Worm (Caenorhabditis elegans) whole organism, L2 larva: ENCODE data around the gene cyy-1.

ENCODE experiments used
- F13H6.1 ChIP-seq: sonication (generic microtip); optimal IDR thresholded peaks from 2 replicates; lab custom pipeline; 2016; ENCODE audit warnings: missing genetic modification characterization, missing compliant biosample characterization
- R02D3.7 ChIP-seq: fragments of 150-350 bp; optimal IDR thresholded peaks from 2 replicates; lab custom pipeline; 2014; ENCODE audit warnings: missing biosample characterization, missing genetic modification characterization
- Y55F3AM.14 ChIP-seq: fragments of 200-800 bp; sonication (Bioruptor generic); optimal IDR thresholded peaks from 2 replicates; lab custom pipeline; 2018; ENCODE audit warnings: mild to moderate bottlenecking, missing genetic modification characterization, missing compliant biosample characterization
- ZK546.5 ChIP-seq: sonication (generic microtip); optimal IDR thresholded peaks from 2 replicates; lab custom pipeline; 2017; ENCODE audit warnings: missing biosample characterization, missing genetic modification characterization
- aly-2 ChIP-seq: fragments of 150-350 bp; optimal IDR thresholded peaks from 2 replicates; lab custom pipeline; 2014; ENCODE audit warnings: missing biosample characterization, missing genetic modification characterization
- ama-1 ChIP-seq: fragments of 150-350 bp; optimal IDR thresholded peaks from 2 replicates; lab custom pipeline; 2018; ENCODE audit warnings: inconsistent platforms
- blmp-1 ChIP-seq: sonication (generic microtip); optimal IDR thresholded peaks from 2 replicates; lab custom pipeline; 2017; ENCODE audit warnings: missing genetic modification characterization, mild to moderate bottlenecking, missing compliant biosample characterization, antibody characterized with exemption, moderate library complexity; ENCODE audit not compliant: insufficient read depth
- ceh-82 ChIP-seq: fragments of 150-350 bp; optimal IDR thresholded peaks from 2 replicates; lab custom pipeline; 2014; ENCODE audit warnings: missing biosample characterization, missing genetic modification characterization
- crh-2 ChIP-seq: sonication (generic microtip); optimal IDR thresholded peaks from 2 replicates; lab custom pipeline; 2017; ENCODE audit warnings: missing biosample characterization, missing genetic modification characterization
- dmd-4 ChIP-seq: sonication (generic microtip); optimal IDR thresholded peaks from 2 replicates; lab custom pipeline; 2017; ENCODE audit warnings: missing biosample characterization, missing genetic modification characterization
- egl-27 ChIP-seq: sonication (generic microtip); optimal IDR thresholded peaks from 3 replicates; lab custom pipeline; 2017; ENCODE audit warnings: missing biosample characterization, missing genetic modification reagents, missing genetic modification characterization
- elt-1 ChIP-seq: fragments of 150-350 bp; optimal IDR thresholded peaks from 2 replicates; lab custom pipeline; 2014; ENCODE audit warnings: missing biosample characterization, missing genetic modification characterization
- fos-1 ChIP-seq: fragments of 150-350 bp; optimal IDR thresholded peaks from 2 replicates; lab custom pipeline; 2014; ENCODE audit warnings: missing biosample characterization, missing genetic modification characterization
- gmeb-1 ChIP-seq: fragments of 150-350 bp; optimal IDR thresholded peaks from 2 replicates; lab custom pipeline; 2014; ENCODE audit warnings: missing biosample characterization, missing genetic modification characterization
- lin-11 ChIP-seq: fragments of 150-350 bp; sonication (generic microtip); optimal IDR thresholded peaks from 2 replicates; lab custom pipeline; 2014; ENCODE audit warnings: missing biosample characterization, missing genetic modification characterization, inconsistent platforms, mixed read lengths
- lin-39 ChIP-seq: fragments of 150-350 bp; optimal IDR thresholded peaks from 2 replicates; lab custom pipeline; 2014; ENCODE audit warnings: missing biosample characterization, missing genetic modification reagents, missing genetic modification characterization
- lsy-2 ChIP-seq, 2 experiments: fragments of 150-350 bp in 1 of 2; sonication (generic microtip) in 1 of 2; optimal IDR thresholded peaks; 2 replicates each; lab custom pipeline; 2014 to 2017; ENCODE audit warnings: missing biosample characterization in 2 of 2, missing genetic modification characterization in 2 of 2
- mab-5 ChIP-seq: fragments of 150-350 bp; optimal IDR thresholded peaks from 2 replicates; lab custom pipeline; 2014; ENCODE audit warnings: missing biosample characterization, missing genetic modification characterization
- mbf-1 ChIP-seq: sonication (generic microtip); optimal IDR thresholded peaks from 2 replicates; lab custom pipeline; 2017; ENCODE audit warnings: missing biosample characterization, missing genetic modification characterization
- mdl-1 ChIP-seq, 2 experiments: fragments of 150-350 bp in 1 of 2; sonication (generic microtip) in 1 of 2; optimal IDR thresholded peaks; 2 replicates each; lab custom pipeline; 2017; ENCODE audit warnings: missing biosample characterization in 2 of 2, missing genetic modification characterization in 2 of 2
- nhr-10 ChIP-seq: sonication (generic microtip); optimal IDR thresholded peaks from 2 replicates; lab custom pipeline; 2017; ENCODE audit warnings: missing biosample characterization, missing genetic modification characterization
- nhr-11 ChIP-seq: fragments of 150-350 bp; optimal IDR thresholded peaks from 2 replicates; lab custom pipeline; 2014; ENCODE audit warnings: missing biosample characterization, missing genetic modification characterization
- nhr-12 ChIP-seq: fragments of 150-350 bp; optimal IDR thresholded peaks from 2 replicates; lab custom pipeline; 2014; ENCODE audit warnings: missing biosample characterization, missing genetic modification characterization
- nhr-129 ChIP-seq: fragments of 150-350 bp; optimal IDR thresholded peaks from 2 replicates; lab custom pipeline; 2014; ENCODE audit warnings: missing biosample characterization, missing genetic modification characterization
- nhr-77 ChIP-seq: fragments of 150-350 bp; optimal IDR thresholded peaks from 2 replicates; lab custom pipeline; 2014; ENCODE audit warnings: missing biosample characterization, missing genetic modification characterization
- skn-1 ChIP-seq: sonication (generic microtip); optimal IDR thresholded peaks from 2 replicates; lab custom pipeline; 2017; ENCODE audit warnings: missing biosample characterization, missing genetic modification characterization
- sma-3 ChIP-seq: sonication (generic microtip); optimal IDR thresholded peaks from 2 replicates; lab custom pipeline; 2016; ENCODE audit warnings: missing genetic modification reagents, missing genetic modification characterization, missing compliant biosample characterization
- sma-9 ChIP-seq, 2 experiments: fragments of 150-350 bp in 1 of 2; sonication (generic microtip) in 1 of 2; optimal IDR thresholded peaks; 2 replicates each; lab custom pipeline; 2014 to 2016; ENCODE audit warnings: missing genetic modification characterization in 2 of 2, mild to moderate bottlenecking in 1 of 2, missing biosample characterization in 1 of 2, missing compliant biosample characterization in 1 of 2, missing genetic modification reagents in 1 of 2, moderate library complexity in 1 of 2
- unc-39 ChIP-seq: fragments of 150-350 bp; optimal IDR thresholded peaks from 2 replicates; lab custom pipeline; 2014; ENCODE audit warnings: missing biosample characterization, missing genetic modification characterization
- unc-55 ChIP-seq: fragments of 150-350 bp; sonication (generic microtip); optimal IDR thresholded peaks from 3 replicates; lab custom pipeline; 2014; ENCODE audit warnings: missing biosample characterization, missing genetic modification reagents, missing genetic modification characterization
- ztf-1 ChIP-seq: fragments of 200-800 bp; sonication (Bioruptor generic); conservative IDR thresholded peaks from 2 replicates; pipeline ENCODE4 v1.3.6; 2022; ENCODE audit warnings: missing genetic modification characterization, missing compliant biosample characterization
- ztf-11 ChIP-seq: sonication (generic microtip); optimal IDR thresholded peaks from 2 replicates; lab custom pipeline; 2017; ENCODE audit warnings: missing biosample characterization, missing genetic modification characterization
- ztf-4 ChIP-seq: fragments of 150-350 bp; optimal IDR thresholded peaks from 2 replicates; lab custom pipeline; 2014; ENCODE audit warnings: missing biosample characterization, missing genetic modification characterization

cyy-1 gene

ce11 chrIII:8370846-8371257 lies 34.8 kb upstream of the cyy-1 start (continued):
- TF ChIP-seq ztf-11 (tag; lab: Kevin White, UChicago) = no peak
- TF ChIP-seq lsy-2 (tag; optimal IDR thresholded peaks at IDR 0.05; lab: Kevin White, UChicago) = peak in 1 of 2 experiments; percentile 63
- TF ChIP-seq nhr-12 = no peak
- TF ChIP-seq blmp-1 (tag; lab: Kevin White, UChicago) = peak; percentile 52
- no peak for TF ChIP-seq skn-1 (tag; lab: Kevin White, UChicago)
- TF ChIP-seq mdl-1 (tag; optimal IDR thresholded peaks at IDR 0.05; lab: Kevin White, UChicago) = peak in 1 of 2 experiments; percentile 17
- no peak for TF ChIP-seq sma-9 (GFP tag; optimal IDR thresholded peaks at IDR 0.05; lab: Kevin White, UChicago)
- TF ChIP-seq sma-9 (tag; optimal IDR thresholded peaks at IDR 0.05; lab: Kevin White, UChicago) = no peak
- peak; percentile 2 for TF ChIP-seq sma-3 (GFP tag; lab: Kevin White, UChicago)
- TF ChIP-seq elt-1 (tag; lab: Kevin White, UChicago) = no peak

ce11 chrIII:8371595-8372305 lies 33.9 kb upstream of the cyy-1 start, which contains the start of gene lmbr-1:
Gene lmbr-1, plus strand, starts transcription at chrIII:8372255.
- no peak for TF ChIP-seq aly-2 (tag; lab: Kevin White, UChicago)

DNA sequence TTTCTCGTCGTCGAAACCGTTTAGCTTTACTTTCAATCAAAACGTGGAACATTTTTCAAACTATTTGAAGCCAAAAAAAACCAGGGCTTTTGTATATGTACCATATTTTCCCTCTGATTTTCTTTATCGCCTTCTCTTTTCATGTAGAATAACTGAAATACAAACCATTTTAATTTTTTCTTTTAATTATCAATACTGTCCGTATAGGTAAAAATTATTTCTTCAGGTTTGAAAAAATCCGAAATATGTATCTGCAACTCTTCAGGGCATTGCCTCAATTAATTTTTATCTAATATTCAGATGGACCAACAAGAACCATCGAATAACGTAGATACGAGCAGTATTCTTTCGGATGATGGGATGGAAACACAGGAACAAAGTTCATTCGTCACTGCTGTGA lies 30.7 kb upstream of the cyy-1 start, which contains the start of gene met-2:
Gene met-2 (plus strand): TSS at position 301 of the 400 bp plus-strand sequence.
- no peak for TF ChIP-seq nhr-77
- TF ChIP-seq lsy-2 (tag; optimal IDR thresholded peaks at IDR 0.05; lab: Kevin White, UChicago) = no peak
- no peak for TF ChIP-seq dmd-4
- no peak for TF ChIP-seq Y55F3AM.14 (GFP tag; lab: Kevin White, UChicago)
- no peak for TF ChIP-seq mab-5 (tag; lab: Kevin White, UChicago)
- TF ChIP-seq ZK546.5 (tag; lab: Kevin White, UChicago) = no peak
- TF ChIP-seq gmeb-1 (tag; lab: Kevin White, UChicago) = no peak
- TF ChIP-seq nhr-10 = no peak
- TF ChIP-seq unc-39 (tag; lab: Kevin White, UChicago) = no peak
- no peak for TF ChIP-seq egl-27 (tag; lab: Kevin White, UChicago)
- TF ChIP-seq nhr-129 = no peak
- TF ChIP-seq ztf-1 (GFP tag; lab: Robert Waterston, UW) = no peak
- TF ChIP-seq skn-1 (tag; lab: Kevin White, UChicago) = no peak

- no peak for TF ChIP-seq nhr-11 (tag; lab: Kevin White, UChicago)
- TF ChIP-seq sma-3 (GFP tag; lab: Kevin White, UChicago) = no peak
- TF ChIP-seq mbf-1 (tag; lab: Kevin White, UChicago) = no peak
- TF ChIP-seq Y55F3AM.14 (GFP tag; lab: Kevin White, UChicago) = no peak
- TF ChIP-seq ama-1 = no peak
- TF ChIP-seq nhr-77 = no peak
- TF ChIP-seq F13H6.1 (tag; lab: Kevin White, UChicago) = no peak
- no peak for TF ChIP-seq lin-39 (tag; lab: Kevin White, UChicago)
- TF ChIP-seq nhr-10 = no peak
- no peak for TF ChIP-seq R02D3.7 (tag; lab: Kevin White, UChicago)
- no peak for TF ChIP-seq dmd-4
- no peak for TF ChIP-seq lin-11
- TF ChIP-seq sma-9 (GFP tag; optimal IDR thresholded peaks at IDR 0.05; lab: Kevin White, UChicago) = no peak
- no peak for TF ChIP-seq sma-9 (tag; optimal IDR thresholded peaks at IDR 0.05; lab: Kevin White, UChicago)
Observed at ce11 chrIII:8380645-8381044, 25.0 kb upstream of the cyy-1 start, which contains the start of gene R05D3.12. Gene R05D3.12, plus strand, starts transcription at chrIII:8380945.

- no peak for TF ChIP-seq ztf-4 (tag; lab: Kevin White, UChicago)
- no peak for TF ChIP-seq crh-2
- TF ChIP-seq ZK546.5 (tag; lab: Kevin White, UChicago) = no peak
- no peak for TF ChIP-seq fos-1
- TF ChIP-seq unc-55 (GFP tag; lab: Kevin White, UChicago) = no peak
- TF ChIP-seq nhr-11 (tag; lab: Kevin White, UChicago) = no peak
- TF ChIP-seq ceh-82 (tag; lab: Kevin White, UChicago) = no peak
Observed at ce11 chrIII:8389539-8389938, 16.1 kb upstream of the cyy-1 start, which contains the start of gene ZK353.4. Gene ZK353.4, minus strand, starts transcription at chrIII:8389639.
